Worm (Caenorhabditis elegans): ENCODE data around the gene che-7.

- no peak for TF ChIP-seq elt-1 (tag; optimal IDR thresholded peaks at IDR 0.05)
- TF ChIP-seq nhr-67 (tag; optimal IDR thresholded peaks at IDR 0.05): no peak
- TF ChIP-seq unc-39 (tag; optimal IDR thresholded peaks at IDR 0.05): no peak
- TF ChIP-seq skn-1 (tag; optimal IDR thresholded peaks at IDR 0.05): no peak
- TF ChIP-seq pqm-1 (tag; optimal IDR thresholded peaks at IDR 0.05): no peak
- no peak for TF ChIP-seq ztf-4 (tag; optimal IDR thresholded peaks at IDR 0.05)
These were observed 43.0 kb upstream of the che-7 start, which contains the start of gene rpb-9 for ce11 chrV:8012032-8012431.
